Worm (Caenorhabditis elegans): Measurements from ENCODE around the gene ZK757.2.

DNA sequence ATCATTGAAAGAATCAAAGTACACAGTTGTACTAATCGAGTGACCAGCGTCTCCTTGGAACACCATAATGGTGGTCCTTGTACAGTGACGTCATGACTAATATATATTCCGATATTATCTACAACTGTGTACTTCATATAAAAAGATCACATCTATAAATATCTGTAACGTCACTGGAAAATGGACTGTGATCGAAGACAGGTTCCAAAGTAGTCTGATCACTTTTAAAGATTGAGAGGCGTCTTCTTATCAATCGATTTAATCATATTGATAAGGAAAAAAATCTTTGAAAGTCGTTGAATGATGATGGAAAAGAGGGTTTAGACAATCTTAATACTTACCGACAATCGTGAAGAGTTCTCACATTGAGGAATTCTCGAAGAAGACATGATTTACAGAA is 20.7 kb downstream of the ZK757.2 start:
- TF ChIP-seq him-1 (tag; optimal IDR thresholded peaks at IDR 0.05) (no peak), W03F9.2 (tag; optimal IDR thresholded peaks at IDR 0.05) (no peak), dao-5 (tag; optimal IDR thresholded peaks at IDR 0.05) (no peak)
